Fruit fly (Drosophila melanogaster) whole organism, embryonic: ENCODE data around the gene 14-3-3epsilon.

Experiments
- Antp ChIP-seq: fragments of 200-800 bp; sonication (Bioruptor generic); optimal IDR thresholded peaks from 3 replicates; lab custom pipeline; 2016; ENCODE audit warnings: missing biosample characterization, missing genetic modification characterization
- BEAF-32 ChIP-seq: fragments of 200-800 bp; sonication (Bioruptor generic); optimal IDR thresholded peaks from 3 replicates; lab custom pipeline; 2017; ENCODE audit warnings: missing biosample characterization, missing genetic modification characterization, mild to moderate bottlenecking, moderate library complexity, missing genetic modification reagents
- Blimp-1 ChIP-seq: fragments of 200-800 bp; sonication (Bioruptor generic); optimal IDR thresholded peaks from 3 replicates; lab custom pipeline; 2018; ENCODE audit warnings: missing biosample characterization, missing genetic modification characterization, mild to moderate bottlenecking, moderate library complexity, missing genetic modification reagents
- CG10431 ChIP-seq: fragments of 200-800 bp; sonication (Bioruptor generic); optimal IDR thresholded peaks from 3 replicates; lab custom pipeline; 2018; ENCODE audit warnings: missing biosample characterization, mild to moderate bottlenecking, missing genetic modification characterization
- CG10462 ChIP-seq: fragments of 200-800 bp; sonication (Bioruptor generic); optimal IDR thresholded peaks from 2 replicates; lab custom pipeline; 2016; ENCODE audit warnings: missing biosample characterization, missing genetic modification characterization
- CG12299 ChIP-seq: fragments of 200-800 bp; sonication (Bioruptor generic); optimal IDR thresholded peaks from 2 replicates; lab custom pipeline; 2018; ENCODE audit warnings: missing biosample characterization, mild to moderate bottlenecking, missing genetic modification characterization
- CG14710 ChIP-seq: fragments of 200-800 bp; sonication (Bioruptor generic); optimal IDR thresholded peaks from 3 replicates; lab custom pipeline; 2019; ENCODE audit warnings: missing biosample characterization, mild to moderate bottlenecking, missing genetic modification characterization, moderate library complexity
- CG15479 ChIP-seq: fragments of 200-800 bp; sonication (Bioruptor generic); optimal IDR thresholded peaks from 3 replicates; lab custom pipeline; 2019; ENCODE audit warnings: missing biosample characterization, mild to moderate bottlenecking, missing genetic modification characterization, moderate library complexity
- CG1602 ChIP-seq: fragments of 200-800 bp; sonication (Bioruptor generic); optimal IDR thresholded peaks from 3 replicates; lab custom pipeline; 2016; ENCODE audit warnings: missing biosample characterization, missing genetic modification characterization
- CG1603 ChIP-seq: fragments of 200-800 bp; sonication (Bioruptor generic); optimal IDR thresholded peaks from 2 replicates; lab custom pipeline; 2019; ENCODE audit warnings: missing biosample characterization, mild to moderate bottlenecking, missing genetic modification characterization, moderate library complexity
- CG1792 ChIP-seq: fragments of 200-800 bp; sonication (Bioruptor generic); optimal IDR thresholded peaks from 2 replicates; lab custom pipeline; 2016; ENCODE audit warnings: missing biosample characterization, missing genetic modification characterization
- CG30020 ChIP-seq: fragments of 200-800 bp; optimal IDR thresholded peaks from 2 replicates; lab custom pipeline; 2019; ENCODE audit warnings: missing biosample characterization, mild to moderate bottlenecking, missing genetic modification characterization, moderate library complexity
- CG3163 ChIP-seq: fragments of 200-800 bp; sonication (Bioruptor generic); optimal IDR thresholded peaks from 3 replicates; lab custom pipeline; 2016; ENCODE audit warnings: missing biosample characterization, missing genetic modification characterization
- CG4328 ChIP-seq: fragments of 200-800 bp; sonication (Bioruptor generic); optimal IDR thresholded peaks from 3 replicates; lab custom pipeline; 2017; ENCODE audit warnings: missing biosample characterization, missing genetic modification reagents, missing genetic modification characterization
- CG6689 ChIP-seq: fragments of 200-800 bp; sonication (Bioruptor generic); IDR thresholded peaks from 2 replicates; pipeline ENCODE4 v1.3.6; 2022; ENCODE audit warnings: missing biosample characterization, missing genetic modification characterization
- CG7372 ChIP-seq: fragments of 200-800 bp; sonication (Bioruptor generic); IDR thresholded peaks from 2 replicates; pipeline ENCODE4 v1.3.6; 2022; ENCODE audit warnings: missing biosample characterization, missing genetic modification characterization
- CG7745 ChIP-seq: fragments of 200-800 bp; sonication (Bioruptor generic); optimal IDR thresholded peaks from 2 replicates; lab custom pipeline; 2018; ENCODE audit warnings: missing biosample characterization, mild to moderate bottlenecking, missing genetic modification characterization, moderate library complexity
- CG8388 ChIP-seq: fragments of 200-800 bp; sonication (Bioruptor generic); optimal IDR thresholded peaks from 2 replicates; lab custom pipeline; 2019; ENCODE audit warnings: missing biosample characterization, mild to moderate bottlenecking, missing genetic modification characterization, moderate library complexity
- CG9437 ChIP-seq: fragments of 200-800 bp; sonication (Bioruptor generic); optimal IDR thresholded peaks from 2 replicates; lab custom pipeline; 2018; ENCODE audit warnings: missing biosample characterization, mild to moderate bottlenecking, missing genetic modification characterization
- CHES-1-like ChIP-seq: fragments of 200-800 bp; sonication (Bioruptor generic); optimal IDR thresholded peaks from 2 replicates; lab custom pipeline; 2016; ENCODE audit warnings: missing biosample characterization, missing genetic modification characterization
- Hmr ChIP-seq: fragments of 200-800 bp; sonication (Bioruptor generic); optimal IDR thresholded peaks from 3 replicates; lab custom pipeline; 2017; ENCODE audit warnings: mild to moderate bottlenecking, missing biosample characterization, missing genetic modification reagents, missing genetic modification characterization
- Hmx ChIP-seq: fragments of 200-800 bp; sonication (Bioruptor generic); optimal IDR thresholded peaks from 2 replicates; lab custom pipeline; 2016; ENCODE audit warnings: missing biosample characterization, missing genetic modification characterization
- Hr51 ChIP-seq, 2 experiments: fragments of 200-800 bp; sonication (Bioruptor generic); optimal IDR thresholded peaks; 2 replicates in 1 of 2; 3 replicates in 1 of 2; lab custom pipeline; 2016 to 2018; ENCODE audit warnings: missing biosample characterization in 2 of 2, missing genetic modification characterization in 2 of 2, mild to moderate bottlenecking in 1 of 2, moderate library complexity in 1 of 2
- NC2α ChIP-seq: fragments of 200-800 bp; sonication (Bioruptor generic); optimal IDR thresholded peaks from 2 replicates; lab custom pipeline; 2016; ENCODE audit warnings: missing biosample characterization, missing genetic modification characterization
- NFAT ChIP-seq: fragments of 200-800 bp; sonication (Bioruptor generic); IDR thresholded peaks from 2 replicates; pipeline ENCODE4 v1.3.6; 2022; ENCODE audit warnings: missing biosample characterization, missing genetic modification characterization
- Nf-YB ChIP-seq: fragments of 200-800 bp; sonication (Bioruptor generic); optimal IDR thresholded peaks from 3 replicates; lab custom pipeline; 2019; ENCODE audit warnings: missing biosample characterization, mild to moderate bottlenecking, missing genetic modification characterization, moderate library complexity
- Opbp ChIP-seq: fragments of 200-800 bp; sonication (Bioruptor generic); IDR thresholded peaks from 3 replicates; pipeline ENCODE4 v1.3.6; 2022; ENCODE audit warnings: missing biosample characterization, missing genetic modification characterization; ENCODE audit not compliant: partially characterized antibody
- Rfx ChIP-seq: fragments of 200-800 bp; sonication (Bioruptor generic); IDR thresholded peaks from 2 replicates; pipeline ENCODE4 v1.3.6; 2022; ENCODE audit warnings: missing biosample characterization, missing genetic modification characterization
- Xrp1 ChIP-seq: fragments of 200-800 bp; sonication (Bioruptor generic); IDR thresholded peaks from 2 replicates; pipeline ENCODE4 v1.3.6; 2022; ENCODE audit warnings: missing biosample characterization, missing genetic modification characterization
- bcd ChIP-seq: fragments of 200-800 bp; sonication (Bioruptor generic); optimal IDR thresholded peaks from 2 replicates; lab custom pipeline; 2017; ENCODE audit warnings: missing biosample characterization, mild to moderate bottlenecking, missing genetic modification characterization
- chm ChIP-seq: fragments of 200-800 bp; sonication (Bioruptor generic); IDR thresholded peaks from 2 replicates; pipeline ENCODE4 v1.3.6; 2022; ENCODE audit warnings: missing biosample characterization, missing genetic modification characterization
- chn ChIP-seq: fragments of 200-800 bp; sonication (Bioruptor generic); optimal IDR thresholded peaks from 2 replicates; lab custom pipeline; 2016; ENCODE audit warnings: missing biosample characterization, missing genetic modification characterization
- ems ChIP-seq: fragments of 200-800 bp; sonication (Bioruptor generic); optimal IDR thresholded peaks from 3 replicates; lab custom pipeline; 2016; ENCODE audit warnings: missing biosample characterization, missing genetic modification characterization
- fd64A ChIP-seq: fragments of 200-800 bp; sonication (Bioruptor generic); optimal IDR thresholded peaks from 3 replicates; lab custom pipeline; 2018; ENCODE audit warnings: missing biosample characterization, mild to moderate bottlenecking, missing genetic modification characterization
- fu2 ChIP-seq: fragments of 200-800 bp; sonication (Bioruptor generic); optimal IDR thresholded peaks from 2 replicates; lab custom pipeline; 2016; ENCODE audit warnings: missing biosample characterization, missing genetic modification characterization
- gem ChIP-seq: fragments of 200-800 bp; sonication (Bioruptor generic); optimal IDR thresholded peaks from 2 replicates; lab custom pipeline; 2019; ENCODE audit warnings: missing biosample characterization, mild to moderate bottlenecking, missing genetic modification characterization, moderate library complexity
- gfzf ChIP-seq: fragments of 200-800 bp; sonication (Bioruptor generic); optimal IDR thresholded peaks from 2 replicates; lab custom pipeline; 2016; ENCODE audit warnings: missing biosample characterization, mild to moderate bottlenecking, missing genetic modification characterization, moderate library complexity
- kay ChIP-seq: fragments of 200-800 bp; sonication (Bioruptor generic); optimal IDR thresholded peaks from 2 replicates; lab custom pipeline; 2016; ENCODE audit warnings: missing biosample characterization, missing genetic modification characterization
- mld ChIP-seq: fragments of 200-800 bp; sonication (Bioruptor generic); IDR thresholded peaks from 3 replicates; pipeline ENCODE4 v1.3.6; 2022; ENCODE audit warnings: missing biosample characterization, missing genetic modification characterization; ENCODE audit not compliant: partially characterized antibody
- pzg ChIP-seq: fragments of 200-800 bp; sonication (Bioruptor generic); optimal IDR thresholded peaks from 3 replicates; lab custom pipeline; 2018; ENCODE audit warnings: missing biosample characterization, mild to moderate bottlenecking, missing genetic modification characterization, moderate library complexity
- salm ChIP-seq: fragments of 200-800 bp; sonication (Bioruptor generic); optimal IDR thresholded peaks from 2 replicates; lab custom pipeline; 2018; ENCODE audit warnings: missing biosample characterization, mild to moderate bottlenecking, missing genetic modification characterization
- slou ChIP-seq: fragments of 200-800 bp; sonication (Bioruptor generic); optimal IDR thresholded peaks from 3 replicates; lab custom pipeline; 2016; ENCODE audit warnings: missing biosample characterization, missing genetic modification characterization
- sna ChIP-seq: fragments of 200-800 bp; sonication (Bioruptor generic); IDR thresholded peaks from 2 replicates; pipeline ENCODE4 v1.3.6; 2022; ENCODE audit warnings: missing biosample characterization, missing genetic modification characterization; ENCODE audit not compliant: partially characterized antibody
- ssp ChIP-seq: fragments of 200-800 bp; sonication (Bioruptor generic); IDR thresholded peaks from 2 replicates; pipeline ENCODE4 v1.3.6; 2022; ENCODE audit warnings: missing biosample characterization, missing genetic modification characterization
- stc ChIP-seq: fragments of 200-800 bp; sonication (Bioruptor generic); IDR thresholded peaks from 2 replicates; pipeline ENCODE4 v1.3.6; 2022; ENCODE audit warnings: missing biosample characterization, missing genetic modification characterization
- sug ChIP-seq: fragments of 200-800 bp; optimal IDR thresholded peaks from 2 replicates; lab custom pipeline; 2019; ENCODE audit warnings: missing biosample characterization, mild to moderate bottlenecking, missing genetic modification characterization, moderate library complexity
- tap ChIP-seq: fragments of 200-800 bp; optimal IDR thresholded peaks from 3 replicates; lab custom pipeline; 2019; ENCODE audit warnings: missing biosample characterization, mild to moderate bottlenecking, missing genetic modification characterization, moderate library complexity
- vnd ChIP-seq: fragments of 200-800 bp; sonication (Bioruptor generic); IDR thresholded peaks from 3 replicates; pipeline ENCODE4 v1.3.6; 2022; ENCODE audit warnings: missing biosample characterization, missing genetic modification characterization; ENCODE audit not compliant: partially characterized antibody

Gene 14-3-3epsilon

DNA sequence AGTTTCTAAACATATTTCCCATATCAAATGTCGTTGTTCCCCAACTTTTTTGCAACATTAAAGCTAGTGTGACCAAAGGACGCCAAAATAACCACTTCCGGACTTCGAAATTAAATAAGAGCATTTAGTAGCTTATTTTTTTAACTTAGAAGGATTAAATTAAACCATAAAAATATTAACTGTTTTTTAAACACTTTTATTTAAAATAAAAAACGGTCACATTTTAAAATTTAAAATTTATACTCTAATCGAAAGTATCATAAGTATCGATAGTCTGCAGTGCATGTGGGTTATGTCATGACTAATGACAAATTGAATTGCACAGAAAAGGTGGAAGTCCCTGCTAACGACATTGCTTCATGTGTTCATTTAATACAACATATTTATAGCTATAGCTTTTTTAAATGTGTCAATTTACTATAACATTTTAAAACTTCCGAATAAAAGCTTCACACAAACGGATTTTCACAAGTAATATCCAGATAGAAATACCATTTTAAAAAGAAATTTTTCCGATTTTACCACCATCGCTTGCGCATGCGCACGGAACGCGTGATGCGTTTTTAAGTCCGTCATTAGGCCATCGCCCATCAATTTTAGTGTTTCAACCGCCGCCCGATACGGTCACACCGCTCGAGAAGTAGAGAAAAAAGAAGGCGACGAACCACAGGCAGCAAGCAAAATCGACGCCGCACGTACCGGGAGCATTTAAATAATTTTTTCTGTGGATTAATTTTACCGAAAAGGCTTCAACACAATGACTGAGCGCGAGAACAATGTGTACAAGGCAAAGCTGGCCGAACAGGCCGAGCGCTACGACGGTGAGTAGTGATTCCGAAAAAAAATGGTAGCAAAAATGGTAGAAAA lies at the start of gene 14-3-3epsilon, which contains the start of gene CG7156 (continued):
- TF ChIP-seq salm (peak; percentile 28), mld (GFP tag; lab: Robert Waterston, UW) (0 out of 3 replicates have a peak, but pooled peaks have one; percentile 26), slou (GFP tag; lab: Kevin White, UChicago) (peak; percentile 16), CG15479 (GFP tag; lab: Kevin White, UChicago) (peak; percentile 60), Hr51 (GFP tag; optimal IDR thresholded peaks at IDR 0.05; lab: Kevin White, UChicago) (no peak), ssp (GFP tag; lab: Robert Waterston, UW) (no peak), Opbp (0 out of 3 replicates have a peak, but pooled peaks have one; percentile 22), NC2α (GFP tag; lab: Kevin White, UChicago) (peak; percentile 3), Nf-YB (GFP tag; lab: Kevin White, UChicago) (peak; percentile 19), sug (tag; lab: Kevin White, UChicago) (peak; percentile 22), stc (GFP tag; lab: Robert Waterston, UW) (no peak), CG1792 (GFP tag; lab: Kevin White, UChicago) (no peak), kay (peak; percentile 8), CG10431 (GFP tag; lab: Kevin White, UChicago) (no peak), tap (tag; lab: Kevin White, UChicago) (peak; percentile 16), Hmx (peak; percentile 12), CG30020 (tag; lab: Kevin White, UChicago) (peak; percentile 50), CG8388 (GFP tag; lab: Kevin White, UChicago) (peak; percentile 49), chn (GFP tag; lab: Kevin White, UChicago) (peak; percentile 5), CG6689 (GFP tag; lab: Robert Waterston, UW) (peak; percentile 33; the same call in 1 of the 2 replicates), CG14710 (tag; lab: Kevin White, UChicago) (peak; percentile 92), ems (GFP tag; lab: Kevin White, UChicago) (no peak), CHES-1-like (peak; percentile 32), NFAT (GFP tag; lab: Robert Waterston, UW) (0 out of 2 replicates have a peak, but pooled peaks have one; percentile 3), CG12299 (tag; lab: Kevin White, UChicago) (peak; percentile 43), Blimp-1 (GFP tag; lab: Kevin White, UChicago) (no peak), bcd (peak; percentile 20), BEAF-32 (GFP tag; lab: Kevin White, UChicago) (peak; percentile 92), sna (no peak), CG7745 (tag; lab: Kevin White, UChicago) (no peak), Xrp1 (GFP tag; lab: Robert Waterston, UW) (peak; percentile 60), Hmr (GFP tag; lab: Kevin White, UChicago) (peak; percentile 46), chm (peak; percentile 77), CG1602 (peak; percentile 30), Antp (GFP tag; lab: Kevin White, UChicago) (peak; percentile 2), CG3163 (GFP tag; lab: Kevin White, UChicago) (peak; percentile 1), pzg (GFP tag; lab: Kevin White, UChicago) (peak; percentile 70), CG1603 (tag; lab: Kevin White, UChicago) (peak; percentile 18), gem (tag; lab: Kevin White, UChicago) (peak; percentile 71), fu2 (GFP tag; lab: Kevin White, UChicago) (no peak), CG4328 (GFP tag; lab: Kevin White, UChicago) (peak; percentile 2), fd64A (no peak), CG10462 (peak; percentile 11), CG7372 (GFP tag; lab: Robert Waterston, UW) (no peak), gfzf (peak; percentile 97), vnd (GFP tag; lab: Robert Waterston, UW) (no peak), Rfx (GFP tag; lab: Robert Waterston, UW) (peak; percentile 38), CG9437 (peak; percentile 8)
